Worm (Caenorhabditis elegans) whole organism, late embryonic: ENCODE measurements around the gene cpna-2.

ENCODE experiments used
- C08G9.2 ChIP-seq: sonication (generic microtip); optimal IDR thresholded peaks from 2 replicates; lab custom pipeline; 2016; ENCODE audit warnings: mild to moderate bottlenecking, missing genetic modification characterization, moderate library complexity, missing compliant biosample characterization
- C38D4.7 ChIP-seq: fragments of 200-800 bp; sonication (Bioruptor generic); optimal IDR thresholded peaks from 2 replicates; lab custom pipeline; 2018; ENCODE audit warnings: mild to moderate bottlenecking, missing genetic modification characterization, moderate library complexity, missing compliant biosample characterization
- K02D7.2 ChIP-seq: sonication (generic microtip); optimal IDR thresholded peaks from 2 replicates; lab custom pipeline; 2017; ENCODE audit warnings: mild to moderate bottlenecking, missing genetic modification characterization, missing compliant biosample characterization
- T23F11.4 ChIP-seq: fragments of 200-800 bp; sonication (Bioruptor generic); optimal IDR thresholded peaks from 2 replicates; lab custom pipeline; 2018; ENCODE audit warnings: mild to moderate bottlenecking, missing genetic modification characterization, missing compliant biosample characterization
- ahr-1 ChIP-seq: sonication (generic microtip); optimal IDR thresholded peaks from 2 replicates; lab custom pipeline; 2016; ENCODE audit warnings: missing genetic modification characterization, missing compliant biosample characterization
- ceh-14 ChIP-seq: sonication (generic microtip); optimal IDR thresholded peaks from 2 replicates; lab custom pipeline; 2016; ENCODE audit warnings: missing genotype, missing genetic modification characterization, missing compliant biosample characterization
- ceh-18 ChIP-seq: sonication (generic microtip); optimal IDR thresholded peaks from 2 replicates; lab custom pipeline; 2016; ENCODE audit warnings: missing genetic modification characterization, missing compliant biosample characterization
- ceh-19 ChIP-seq: fragments of 200-800 bp; sonication (Bioruptor generic); optimal IDR thresholded peaks from 2 replicates; lab custom pipeline; 2018; ENCODE audit warnings: mild to moderate bottlenecking, missing genetic modification characterization, missing compliant biosample characterization
- ceh-22 ChIP-seq: sonication (generic microtip); optimal IDR thresholded peaks from 2 replicates; lab custom pipeline; 2017; ENCODE audit warnings: missing biosample characterization, missing genetic modification characterization
- ceh-30 ChIP-seq: fragments of 150-350 bp; optimal IDR thresholded peaks from 2 replicates; lab custom pipeline; 2014; ENCODE audit warnings: missing biosample characterization, missing genetic modification characterization
- ceh-31 ChIP-seq: sonication (generic microtip); optimal IDR thresholded peaks from 2 replicates; lab custom pipeline; 2016; ENCODE audit warnings: missing genetic modification characterization, missing compliant biosample characterization
- ceh-34 ChIP-seq: sonication (generic microtip); optimal IDR thresholded peaks from 2 replicates; lab custom pipeline; 2016; ENCODE audit warnings: mild to moderate bottlenecking, missing genetic modification characterization, missing compliant biosample characterization
- ceh-45 ChIP-seq: fragments of 200-800 bp; sonication (Bioruptor generic); IDR thresholded peaks from 2 replicates; pipeline ENCODE4 v1.3.6; 2022; ENCODE audit warnings: missing genetic modification reagents, missing genetic modification characterization, missing compliant biosample characterization
- ceh-48 ChIP-seq: sonication (generic microtip); optimal IDR thresholded peaks from 2 replicates; lab custom pipeline; 2016; ENCODE audit warnings: missing genetic modification characterization, inconsistent platforms, missing compliant biosample characterization
- ceh-9 ChIP-seq: sonication (generic microtip); optimal IDR thresholded peaks from 2 replicates; lab custom pipeline; 2016; ENCODE audit warnings: mild to moderate bottlenecking, missing genetic modification characterization, inconsistent platforms, missing compliant biosample characterization
- che-1 ChIP-seq: sonication (generic microtip); optimal IDR thresholded peaks from 2 replicates; lab custom pipeline; 2016; ENCODE audit warnings: mild to moderate bottlenecking, missing genetic modification characterization, missing compliant biosample characterization
- dmd-4 ChIP-seq: sonication (generic microtip); optimal IDR thresholded peaks from 2 replicates; lab custom pipeline; 2016; ENCODE audit warnings: borderline replicate concordance, missing genetic modification characterization, missing compliant biosample characterization
- dve-1 ChIP-seq: sonication (generic microtip); optimal IDR thresholded peaks from 2 replicates; lab custom pipeline; 2017; ENCODE audit warnings: antibody characterized with exemption, mild to moderate bottlenecking, missing genetic modification characterization, missing compliant biosample characterization
- eyg-1 ChIP-seq: sonication (generic microtip); optimal IDR thresholded peaks from 2 replicates; lab custom pipeline; 2016; ENCODE audit warnings: missing genotype, missing genetic modification characterization, missing compliant biosample characterization
- fkh-10 ChIP-seq: fragments of 150-350 bp; optimal IDR thresholded peaks from 2 replicates; lab custom pipeline; 2014; ENCODE audit warnings: missing biosample characterization, missing genetic modification reagents, missing genetic modification characterization
- fkh-6 ChIP-seq: sonication (generic microtip); optimal IDR thresholded peaks from 2 replicates; lab custom pipeline; 2016; ENCODE audit warnings: missing genetic modification characterization, missing compliant biosample characterization
- hlh-13 ChIP-seq: fragments of 200-800 bp; sonication (Bioruptor generic); optimal IDR thresholded peaks from 2 replicates; lab custom pipeline; 2018; ENCODE audit warnings: mild to moderate bottlenecking, missing genetic modification characterization, missing compliant biosample characterization
- hlh-15 ChIP-seq: sonication (generic microtip); optimal IDR thresholded peaks from 2 replicates; lab custom pipeline; 2016; ENCODE audit warnings: missing genetic modification characterization, missing compliant biosample characterization
- hlh-30 ChIP-seq: sonication (generic microtip); optimal IDR thresholded peaks from 2 replicates; lab custom pipeline; 2017; ENCODE audit warnings: antibody characterized with exemption, missing genetic modification characterization, missing compliant biosample characterization; ENCODE audit not compliant: insufficient read depth
- hlh-6 ChIP-seq: sonication (generic microtip); optimal IDR thresholded peaks from 2 replicates; lab custom pipeline; 2016; ENCODE audit warnings: missing genotype, missing genetic modification characterization, missing compliant biosample characterization
- lim-6 ChIP-seq: sonication (generic microtip); optimal IDR thresholded peaks from 2 replicates; lab custom pipeline; 2016; ENCODE audit warnings: missing genetic modification characterization, missing compliant biosample characterization
- lin-11 ChIP-seq: fragments of 200-800 bp; sonication (Bioruptor generic); optimal IDR thresholded peaks from 2 replicates; lab custom pipeline; 2018; ENCODE audit warnings: mild to moderate bottlenecking, missing genetic modification characterization, missing compliant biosample characterization
- madf-2 ChIP-seq: sonication (generic microtip); optimal IDR thresholded peaks from 2 replicates; lab custom pipeline; 2017; ENCODE audit warnings: missing genetic modification characterization, missing compliant biosample characterization
- mec-3 ChIP-seq: sonication (generic microtip); optimal IDR thresholded peaks from 2 replicates; lab custom pipeline; 2016; ENCODE audit warnings: borderline replicate concordance, missing genetic modification characterization, missing compliant biosample characterization
- nhr-11 ChIP-seq: fragments of 150-350 bp; optimal IDR thresholded peaks from 2 replicates; lab custom pipeline; 2014; ENCODE audit warnings: missing biosample characterization, missing genetic modification characterization
- npax-4 ChIP-seq: sonication (generic microtip); optimal IDR thresholded peaks from 2 replicates; lab custom pipeline; 2016; ENCODE audit warnings: missing genetic modification characterization, missing compliant biosample characterization
- pag-3 ChIP-seq: sonication (generic microtip); optimal IDR thresholded peaks from 2 replicates; lab custom pipeline; 2016; ENCODE audit warnings: missing compliant biosample characterization, missing genetic modification characterization, borderline replicate concordance
- pat-9 ChIP-seq: fragments of 200-800 bp; sonication (Bioruptor generic); optimal IDR thresholded peaks from 2 replicates; lab custom pipeline; 2018; ENCODE audit warnings: mild to moderate bottlenecking, missing genetic modification characterization, moderate library complexity, missing compliant biosample characterization
- pha-2 ChIP-seq: sonication (generic microtip); optimal IDR thresholded peaks from 2 replicates; lab custom pipeline; 2017; ENCODE audit warnings: mild to moderate bottlenecking, missing genetic modification characterization, missing compliant biosample characterization
- pqm-1 ChIP-seq: sonication (generic microtip); optimal IDR thresholded peaks from 2 replicates; lab custom pipeline; 2016; ENCODE audit warnings: missing genetic modification characterization, missing compliant biosample characterization
- ref-2 ChIP-seq: sonication (generic microtip); optimal IDR thresholded peaks from 2 replicates; lab custom pipeline; 2016; ENCODE audit warnings: missing genetic modification characterization, missing compliant biosample characterization
- rnt-1 ChIP-seq: sonication (generic microtip); optimal IDR thresholded peaks from 2 replicates; lab custom pipeline; 2016; ENCODE audit warnings: missing genetic modification characterization, missing compliant biosample characterization
- sox-4 ChIP-seq: sonication (generic microtip); optimal IDR thresholded peaks from 2 replicates; lab custom pipeline; 2017; ENCODE audit warnings: mild to moderate bottlenecking, missing genetic modification characterization, inconsistent platforms, missing compliant biosample characterization
- tbx-2 ChIP-seq: sonication (generic microtip); optimal IDR thresholded peaks from 2 replicates; lab custom pipeline; 2016; ENCODE audit warnings: missing genetic modification characterization, missing compliant biosample characterization
- ttx-3 ChIP-seq: sonication (generic microtip); optimal IDR thresholded peaks from 2 replicates; lab custom pipeline; 2016; ENCODE audit warnings: missing genetic modification reagents, missing genetic modification characterization, missing compliant biosample characterization
- unc-3 ChIP-seq, 2 experiments: fragments of 200-800 bp in 1 of 2; sonication (Bioruptor generic) in 1 of 2; sonication (generic microtip) in 1 of 2; conservative IDR thresholded peaks in 1 of 2; optimal IDR thresholded peaks in 1 of 2; 2 replicates each; pipeline versions ENCODE4 v1.3.6 to Lab custom; 2016 to 2022; ENCODE audit warnings: missing compliant biosample characterization in 2 of 2, missing genetic modification characterization in 2 of 2, missing genetic modification reagents in 1 of 2
- unc-55 ChIP-seq: sonication (generic microtip); optimal IDR thresholded peaks from 2 replicates; lab custom pipeline; 2017; ENCODE audit warnings: missing biosample characterization, missing genetic modification reagents, missing genetic modification characterization
- unc-86 ChIP-seq: sonication (generic microtip); optimal IDR thresholded peaks from 2 replicates; lab custom pipeline; 2016; ENCODE audit warnings: missing genetic modification characterization, missing compliant biosample characterization

Gene cpna-2

ce11 chrII:7724603-7725002, at the start of gene cpna-2:
Gene cpna-2, plus strand, starts transcription at chrII:7724903.
- no peak for TF ChIP-seq ceh-30 (tag; lab: Kevin White, UChicago)
- TF ChIP-seq K02D7.2 (tag; lab: Kevin White, UChicago): no peak
- TF ChIP-seq eyg-1 (tag; lab: Kevin White, UChicago): no peak
- no peak for TF ChIP-seq fkh-10
- no peak for TF ChIP-seq ahr-1 (tag; lab: Kevin White, UChicago)
- TF ChIP-seq ceh-18: no peak
- no peak for TF ChIP-seq ceh-14
- TF ChIP-seq ttx-3: no peak
- no peak for TF ChIP-seq ceh-34 (tag; lab: Kevin White, UChicago)
- no peak for TF ChIP-seq ceh-9 (tag; lab: Kevin White, UChicago)
- TF ChIP-seq madf-2 (tag; lab: Kevin White, UChicago): no peak
- TF ChIP-seq dmd-4 (tag; lab: Kevin White, UChicago): no peak
- no peak for TF ChIP-seq sox-4
- no peak for TF ChIP-seq lim-6 (tag; lab: Kevin White, UChicago)
- TF ChIP-seq rnt-1 (tag; lab: Kevin White, UChicago): no peak
- no peak for TF ChIP-seq unc-55 (GFP tag; lab: Kevin White, UChicago)

- TF ChIP-seq mec-3 (no peak), rnt-1 (tag; lab: Kevin White, UChicago) (no peak), dmd-4 (tag; lab: Kevin White, UChicago) (no peak), ceh-30 (tag; lab: Kevin White, UChicago) (no peak), ceh-9 (tag; lab: Kevin White, UChicago) (no peak), C38D4.7 (GFP tag; lab: Kevin White, UChicago) (no peak), hlh-13 (GFP tag; lab: Kevin White, UChicago) (no peak), hlh-15 (tag; lab: Kevin White, UChicago) (no peak), pat-9 (tag; lab: Kevin White, UChicago) (no peak), hlh-30 (tag; lab: Kevin White, UChicago) (no peak), tbx-2 (tag; lab: Kevin White, UChicago) (no peak), fkh-6 (no peak), pag-3 (tag; lab: Kevin White, UChicago) (no peak), unc-3 (GFP tag; conservative IDR thresholded peaks at IDR 0.05; lab: Robert Waterston, UW) (no peak), unc-3 (tag; optimal IDR thresholded peaks at IDR 0.05; lab: Kevin White, UChicago) (no peak), dve-1 (no peak), fkh-10 (no peak), ref-2 (tag; lab: Kevin White, UChicago) (no peak), hlh-6 (no peak), ceh-22 (tag; lab: Kevin White, UChicago) (no peak), eyg-1 (tag; lab: Kevin White, UChicago) (no peak)
Observed at ce11 chrII:7675752-7676151, 49.0 kb upstream of the cpna-2 start.

- TF ChIP-seq pqm-1 (no peak), npax-4 (no peak), nhr-11 (tag; lab: Kevin White, UChicago) (no peak), ttx-3 (no peak), sox-4 (no peak), pag-3 (tag; lab: Kevin White, UChicago) (no peak), ceh-45 (no peak), ceh-9 (tag; lab: Kevin White, UChicago) (no peak), unc-86 (no peak), dve-1 (no peak), eyg-1 (tag; lab: Kevin White, UChicago) (no peak), ceh-48 (no peak), C08G9.2 (no peak), unc-55 (GFP tag; lab: Kevin White, UChicago) (peak; percentile 4), T23F11.4 (GFP tag; lab: Kevin White, UChicago) (peak; percentile 33), ceh-18 (peak; percentile 10), lim-6 (tag; lab: Kevin White, UChicago) (peak; percentile 19), ref-2 (tag; lab: Kevin White, UChicago) (peak; percentile 2), ceh-31 (tag; lab: Kevin White, UChicago) (peak; percentile 49), che-1 (tag; lab: Kevin White, UChicago) (no peak), fkh-10 (peak; percentile 39), ahr-1 (tag; lab: Kevin White, UChicago) (no peak), ceh-22 (tag; lab: Kevin White, UChicago) (no peak), ceh-30 (tag; lab: Kevin White, UChicago) (no peak), unc-3 (GFP tag; conservative IDR thresholded peaks at IDR 0.05; lab: Robert Waterston, UW) (no peak), unc-3 (tag; optimal IDR thresholded peaks at IDR 0.05; lab: Kevin White, UChicago) (no peak), hlh-30 (tag; lab: Kevin White, UChicago) (no peak), lin-11 (tag; lab: Kevin White, UChicago) (peak; percentile 6), ceh-34 (tag; lab: Kevin White, UChicago) (no peak), hlh-13 (GFP tag; lab: Kevin White, UChicago) (no peak), pat-9 (tag; lab: Kevin White, UChicago) (no peak), tbx-2 (tag; lab: Kevin White, UChicago) (peak; percentile 47), ceh-19 (GFP tag; lab: Kevin White, UChicago) (peak; percentile 11), pha-2 (tag; lab: Kevin White, UChicago) (no peak)
Observed at ce11 chrII:7676307-7676905, 48.3 kb upstream of the cpna-2 start.
